Fruit fly (Drosophila melanogaster) whole organism, embryonic: ENCODE data around the gene CG8312.
A peak's percentile ranks its signal among the peaks of the same experiment; 100 is the strongest.

Experiments
- Awh ChIP-seq: fragments of 200-800 bp; sonication (Bioruptor generic); IDR thresholded peaks from 2 replicates; pipeline ENCODE4, ENCODE4 v1.3.6; 2022; ENCODE audit warnings: missing biosample characterization, missing genetic modification characterization
- BtbVII ChIP-seq: fragments of 200-800 bp; sonication (Bioruptor generic); optimal IDR thresholded peaks from 3 replicates; lab custom pipeline; 2017; ENCODE audit warnings: missing biosample characterization, mild to moderate bottlenecking, missing genetic modification characterization
- CG11560 ChIP-seq: fragments of 200-800 bp; sonication (Bioruptor generic); IDR thresholded peaks from 3 replicates; pipeline ENCODE4 v1.3.6; 2022; ENCODE audit warnings: missing biosample characterization, missing genetic modification characterization
- CG13424 ChIP-seq: fragments of 200-800 bp; sonication (Bioruptor generic); optimal IDR thresholded peaks from 2 replicates; lab custom pipeline; 2019; ENCODE audit warnings: missing biosample characterization, mild to moderate bottlenecking, missing genetic modification characterization, moderate library complexity
- CG13894 ChIP-seq: fragments of 200-800 bp; sonication (Bioruptor generic); optimal IDR thresholded peaks from 3 replicates; lab custom pipeline; 2018; ENCODE audit warnings: missing biosample characterization, mild to moderate bottlenecking, missing genetic modification characterization, moderate library complexity
- CG14050 ChIP-seq: fragments of 200-800 bp; sonication (Bioruptor generic); IDR thresholded peaks from 3 replicates; pipeline ENCODE4 v1.3.6; 2022; ENCODE audit warnings: missing biosample characterization, missing genetic modification characterization
- CG14667 ChIP-seq: fragments of 200-800 bp; sonication (Bioruptor generic); IDR thresholded peaks from 2 replicates; pipeline ENCODE4 v1.3.6; 2022; ENCODE audit warnings: missing biosample characterization, missing genetic modification characterization
- CG14710 ChIP-seq: fragments of 200-800 bp; sonication (Bioruptor generic); optimal IDR thresholded peaks from 3 replicates; lab custom pipeline; 2019; ENCODE audit warnings: missing biosample characterization, mild to moderate bottlenecking, missing genetic modification characterization, moderate library complexity
- CG18599 ChIP-seq: fragments of 200-800 bp; sonication (Bioruptor generic); optimal IDR thresholded peaks from 3 replicates; lab custom pipeline; 2017; ENCODE audit warnings: missing biosample characterization, missing genetic modification characterization, mild to moderate bottlenecking, moderate library complexity, missing genetic modification reagents
- CG2199 ChIP-seq: fragments of 200-800 bp; sonication (Bioruptor generic); IDR thresholded peaks from 3 replicates; pipeline ENCODE4 v1.3.6; 2022; ENCODE audit warnings: missing biosample characterization, missing genetic modification characterization
- CG6854 ChIP-seq: fragments of 200-800 bp; sonication (Bioruptor generic); optimal IDR thresholded peaks from 3 replicates; lab custom pipeline; 2017; ENCODE audit warnings: missing biosample characterization, mild to moderate bottlenecking, missing genetic modification characterization
- CG7271 ChIP-seq: fragments of 200-800 bp; sonication (Bioruptor generic); optimal IDR thresholded peaks from 2 replicates; lab custom pipeline; 2018; ENCODE audit warnings: missing biosample characterization, mild to moderate bottlenecking, missing genetic modification characterization, moderate library complexity
- CG7372 ChIP-seq: fragments of 200-800 bp; sonication (Bioruptor generic); IDR thresholded peaks from 2 replicates; pipeline ENCODE4 v1.3.6; 2022; ENCODE audit warnings: missing biosample characterization, missing genetic modification characterization
- CG7745 ChIP-seq: fragments of 200-800 bp; sonication (Bioruptor generic); optimal IDR thresholded peaks from 2 replicates; lab custom pipeline; 2018; ENCODE audit warnings: missing biosample characterization, mild to moderate bottlenecking, missing genetic modification characterization, moderate library complexity
- CG9437 ChIP-seq: fragments of 200-800 bp; sonication (Bioruptor generic); optimal IDR thresholded peaks from 2 replicates; lab custom pipeline; 2018; ENCODE audit warnings: missing biosample characterization, mild to moderate bottlenecking, missing genetic modification characterization
- CG9932 ChIP-seq: fragments of 200-800 bp; sonication (Bioruptor generic); IDR thresholded peaks from 2 replicates; pipeline ENCODE4 v1.3.6; 2022; ENCODE audit warnings: missing biosample characterization, missing genetic modification characterization
- Dp ChIP-seq: fragments of 200-800 bp; sonication (Bioruptor generic); optimal IDR thresholded peaks from 2 replicates; lab custom pipeline; 2018; ENCODE audit warnings: missing biosample characterization, mild to moderate bottlenecking, missing genetic modification characterization, moderate library complexity
- Ets65A ChIP-seq: fragments of 200-800 bp; sonication (Bioruptor generic); peaks from one replicate; lab custom pipeline; 2016; ENCODE audit warnings: missing biosample characterization, missing genetic modification characterization
- HmgD ChIP-seq: fragments of 200-800 bp; sonication (Bioruptor generic); optimal IDR thresholded peaks from 3 replicates; lab custom pipeline; 2016; ENCODE audit warnings: missing biosample characterization, missing genetic modification characterization
- HmgZ ChIP-seq: fragments of 200-800 bp; sonication (Bioruptor generic); optimal IDR thresholded peaks from 2 replicates; lab custom pipeline; 2018; ENCODE audit warnings: missing biosample characterization, mild to moderate bottlenecking, missing genetic modification characterization
- Max ChIP-seq: fragments of 200-800 bp; sonication (Bioruptor generic); optimal IDR thresholded peaks from 2 replicates; lab custom pipeline; 2016; ENCODE audit warnings: missing biosample characterization, mild to moderate bottlenecking, missing genetic modification characterization
- Sin3A ChIP-seq: fragments of >200 bp; optimal IDR thresholded peaks from 2 replicates; lab custom pipeline; 2018
- Six4 ChIP-seq: fragments of 200-800 bp; sonication (Bioruptor generic); optimal IDR thresholded peaks from 2 replicates; lab custom pipeline; 2016; ENCODE audit warnings: missing biosample characterization, missing genetic modification characterization
- Sox102F ChIP-seq: fragments of 200-800 bp; sonication (Bioruptor generic); optimal IDR thresholded peaks from 2 replicates; lab custom pipeline; 2018; ENCODE audit warnings: missing biosample characterization, mild to moderate bottlenecking, missing genetic modification characterization, moderate library complexity
- Sry-β ChIP-seq: fragments of 200-800 bp; sonication (Bioruptor generic); optimal IDR thresholded peaks from 2 replicates; lab custom pipeline; 2018; ENCODE audit warnings: missing biosample characterization, mild to moderate bottlenecking, missing genetic modification characterization, moderate library complexity
- ap ChIP-seq: fragments of 200-800 bp; sonication (Bioruptor generic); IDR thresholded peaks from 2 replicates; pipeline ENCODE4 v1.3.6; 2022; ENCODE audit warnings: missing biosample characterization, missing genetic modification characterization
- btn ChIP-seq: fragments of 200-800 bp; sonication (Bioruptor generic); optimal IDR thresholded peaks from 2 replicates; lab custom pipeline; 2016; ENCODE audit warnings: missing biosample characterization, missing genetic modification characterization
- ci ChIP-seq: fragments of 200-800 bp; sonication (Bioruptor generic); IDR thresholded peaks from 3 replicates; pipeline ENCODE4 v1.3.6; 2022; ENCODE audit warnings: missing biosample characterization, missing genetic modification characterization
- croc ChIP-seq: fragments of 200-800 bp; sonication (Bioruptor generic); conservative IDR thresholded peaks from 3 replicates; pipeline ENCODE4 v1.3.6; 2022; ENCODE audit warnings: missing biosample characterization, missing genetic modification characterization
- crol ChIP-seq: fragments of 200-800 bp; sonication (Bioruptor generic); IDR thresholded peaks from 2 replicates; pipeline ENCODE4 v1.3.6; 2022; ENCODE audit warnings: missing biosample characterization, missing genetic modification characterization
- da ChIP-seq: fragments of 200-800 bp; sonication (Bioruptor generic); optimal IDR thresholded peaks from 2 replicates; lab custom pipeline; 2016; ENCODE audit warnings: missing biosample characterization, missing genetic modification characterization
- dati ChIP-seq: fragments of 200-800 bp; sonication (Bioruptor generic); IDR thresholded peaks from 2 replicates; pipeline ENCODE4 v1.3.6; 2022; ENCODE audit warnings: missing biosample characterization, missing genetic modification characterization
- disco-r ChIP-seq: fragments of 200-800 bp; sonication (Bioruptor generic); optimal IDR thresholded peaks from 2 replicates; lab custom pipeline; 2016; ENCODE audit warnings: missing biosample characterization, missing genetic modification characterization
- esg ChIP-seq: fragments of 200-800 bp; sonication (Bioruptor generic); conservative IDR thresholded peaks from 2 replicates; pipeline ENCODE4 v1.3.6; 2022; ENCODE audit warnings: missing biosample characterization, missing genetic modification characterization
- gem ChIP-seq: fragments of 200-800 bp; sonication (Bioruptor generic); optimal IDR thresholded peaks from 2 replicates; lab custom pipeline; 2019; ENCODE audit warnings: missing biosample characterization, mild to moderate bottlenecking, missing genetic modification characterization, moderate library complexity
- hth ChIP-seq: fragments of >200 bp; optimal IDR thresholded peaks from 2 replicates; lab custom pipeline; 2017; ENCODE audit warnings: inconsistent platforms
- jing ChIP-seq: fragments of 200-800 bp; sonication (Bioruptor generic); optimal IDR thresholded peaks from 2 replicates; lab custom pipeline; 2018; ENCODE audit warnings: missing biosample characterization, mild to moderate bottlenecking, missing genetic modification characterization
- luna ChIP-seq: fragments of 200-800 bp; sonication (Bioruptor generic); optimal IDR thresholded peaks from 2 replicates; lab custom pipeline; 2016; ENCODE audit warnings: missing biosample characterization, missing genetic modification characterization
- mam ChIP-seq: fragments of 200-800 bp; sonication (Bioruptor generic); optimal IDR thresholded peaks from 3 replicates; lab custom pipeline; 2016; ENCODE audit warnings: missing biosample characterization, missing genetic modification characterization
- pan ChIP-seq, 4 experiments: fragments of >200 bp in 3 of 4; fragments of 200-800 bp in 1 of 4; sonication (Bioruptor generic) in 1 of 4; optimal IDR thresholded peaks in 3 of 4; IDR thresholded peaks in 1 of 4; 2 replicates each; pipeline versions ENCODE4 v1.3.6 to Lab custom; 2017 to 2022; ENCODE audit warnings: missing biosample characterization in 2 of 4, missing genetic modification characterization in 2 of 4, mixed read lengths in 1 of 4
- psq ChIP-seq: fragments of 200-800 bp; sonication (Bioruptor generic); optimal IDR thresholded peaks from 2 replicates; lab custom pipeline; 2017; ENCODE audit warnings: missing biosample characterization, missing genetic modification characterization
- pum ChIP-seq: fragments of 200-800 bp; sonication (Bioruptor generic); optimal IDR thresholded peaks from 2 replicates; lab custom pipeline; 2016; ENCODE audit warnings: missing biosample characterization, missing genetic modification characterization
- repo ChIP-seq: fragments of 200-800 bp; sonication (Bioruptor generic); optimal IDR thresholded peaks from 2 replicates; lab custom pipeline; 2016; ENCODE audit warnings: missing biosample characterization, missing genetic modification characterization
- run ChIP-seq: fragments of 200-800 bp; sonication (Bioruptor generic); optimal IDR thresholded peaks from 3 replicates; lab custom pipeline; 2018; ENCODE audit warnings: missing biosample characterization, mild to moderate bottlenecking, missing genetic modification characterization
- ssp ChIP-seq: fragments of 200-800 bp; sonication (Bioruptor generic); IDR thresholded peaks from 2 replicates; pipeline ENCODE4 v1.3.6; 2022; ENCODE audit warnings: missing biosample characterization, missing genetic modification characterization
- tgo ChIP-seq: fragments of 200-800 bp; sonication (Bioruptor generic); IDR thresholded peaks from 3 replicates; pipeline ENCODE4 v1.3.6; 2022; ENCODE audit warnings: missing biosample characterization, missing genetic modification characterization
- tin ChIP-seq: fragments of 200-800 bp; sonication (Bioruptor generic); optimal IDR thresholded peaks from 3 replicates; lab custom pipeline; 2016; ENCODE audit warnings: missing biosample characterization, missing genetic modification characterization
- unc-4 ChIP-seq: fragments of 200-800 bp; sonication (Bioruptor generic); IDR thresholded peaks from 2 replicates; pipeline ENCODE4 v1.3.6; 2022; ENCODE audit warnings: missing biosample characterization, missing genetic modification characterization; ENCODE audit not compliant: partially characterized antibody
- wek ChIP-seq: fragments of 200-800 bp; sonication (Bioruptor generic); optimal IDR thresholded peaks from 3 replicates; lab custom pipeline; 2018; ENCODE audit warnings: missing biosample characterization, mild to moderate bottlenecking, missing genetic modification characterization, moderate library complexity
- zen2 ChIP-seq: fragments of 200-800 bp; sonication (Bioruptor generic); IDR thresholded peaks from 3 replicates; pipeline ENCODE4 v1.3.6; 2022; ENCODE audit warnings: missing biosample characterization, missing genetic modification characterization; ENCODE audit not compliant: partially characterized antibody

CG8312 gene

DNA sequence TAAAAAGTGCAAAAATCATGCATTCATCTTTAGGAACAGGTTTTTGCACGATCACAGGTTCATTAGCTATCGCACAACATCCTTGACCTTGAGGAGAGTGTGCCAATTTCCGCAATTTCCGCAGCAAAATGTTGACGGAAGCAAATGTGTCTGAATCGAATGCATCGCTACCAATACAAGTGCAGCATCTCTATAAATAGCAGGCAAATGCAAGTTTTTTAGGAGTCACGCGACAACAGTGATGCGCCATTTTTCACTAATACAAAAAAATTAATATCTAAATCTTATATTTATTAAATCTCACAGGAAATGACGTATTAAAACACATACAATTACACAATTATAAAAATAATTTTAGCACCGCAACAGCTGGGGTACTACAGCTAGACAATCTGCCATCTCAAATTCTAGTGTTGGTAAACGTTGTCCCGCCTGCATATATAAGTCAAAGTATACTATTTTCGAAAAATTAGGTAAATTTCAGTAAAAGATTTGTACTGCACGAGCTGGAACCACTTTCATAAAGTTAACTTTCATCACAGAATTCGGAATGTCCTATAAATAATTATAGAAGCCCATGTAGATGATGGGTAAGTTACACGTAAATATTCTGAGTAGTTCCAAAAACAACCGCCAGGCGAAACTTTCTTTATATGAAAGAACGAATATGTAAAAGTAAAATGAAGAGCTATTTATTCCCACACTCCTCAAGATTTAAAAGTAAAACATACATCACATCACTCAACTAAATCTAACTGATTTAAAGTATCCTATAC, 17.1 kb upstream of the CG8312 start, which contains the start of gene CG9399 (continued):
- TF ChIP-seq hth (lab: Kevin White, UChicago): no peak
- peak; percentile 84 for TF ChIP-seq repo (GFP tag; lab: Kevin White, UChicago)
- peak; percentile 95 for TF ChIP-seq Six4 (GFP tag; lab: Kevin White, UChicago)
- peak; percentile 65 for TF ChIP-seq btn (GFP tag; lab: Kevin White, UChicago)
- TF ChIP-seq pum (GFP tag; lab: Kevin White, UChicago): peak; percentile 91
- peak; percentile 77 for TF ChIP-seq crol
- TF ChIP-seq CG18599 (GFP tag; lab: Kevin White, UChicago): peak; percentile 96
- peak; percentile 84 for TF ChIP-seq disco-r (GFP tag; lab: Kevin White, UChicago)
- peak; percentile 94 for TF ChIP-seq CG9437 (GFP tag; lab: Kevin White, UChicago)
- peak; percentile 98 for TF ChIP-seq ap
- TF ChIP-seq mam (GFP tag; lab: Kevin White, UChicago): peak; percentile 92
- peak; percentile 93 for TF ChIP-seq ssp (GFP tag; lab: Robert Waterston, UW)
- peak; percentile 98 for TF ChIP-seq Awh (GFP tag; lab: Robert Waterston, UW)
- TF ChIP-seq Sry-β (GFP tag; lab: Kevin White, UChicago): peak; percentile 97
- peak; percentile 96 for TF ChIP-seq CG2199 (GFP tag; lab: Robert Waterston, UW)
- TF ChIP-seq Ets65A (GFP tag; lab: Kevin White, UChicago): peak; percentile 99
- peak; percentile 97 for TF ChIP-seq HmgZ (tag; lab: Kevin White, UChicago)
- peak; percentile 90 for TF ChIP-seq CG6854 (GFP tag; lab: Kevin White, UChicago)
- peak; percentile 98 for TF ChIP-seq tgo (GFP tag; lab: Robert Waterston, UW)
- peak; percentile 95 for TF ChIP-seq jing (GFP tag; lab: Kevin White, UChicago)
- TF ChIP-seq CG13894: peak; percentile 91
- peak; percentile 93 for TF ChIP-seq psq (GFP tag; lab: Kevin White, UChicago)
- TF ChIP-seq Dp (GFP tag; lab: Kevin White, UChicago): peak; percentile 42
- peak; percentile 96 for TF ChIP-seq dati (GFP tag; lab: Robert Waterston, UW)
- peak; percentile 87 for TF ChIP-seq CG11560 (tag; lab: Robert Waterston, UW)
- TF ChIP-seq da (GFP tag; lab: Kevin White, UChicago): peak; percentile 86
- peak; percentile 93 for TF ChIP-seq BtbVII
- peak; percentile 93 for TF ChIP-seq CG7271 (tag; lab: Kevin White, UChicago)
- peak; percentile 98 for TF ChIP-seq CG9932 (GFP tag; lab: Robert Waterston, UW)
- TF ChIP-seq luna (GFP tag; lab: Kevin White, UChicago): peak; percentile 77
- peak; percentile 98 for TF ChIP-seq tin
- TF ChIP-seq pan (optimal IDR thresholded peaks at IDR 0.05; lab: Kevin White, UChicago): no peak
- TF ChIP-seq pan (GFP tag; optimal IDR thresholded peaks at IDR 0.05 in 1 of 2, IDR thresholded peaks at IDR 0.05 in 1 of 2): peak in 1 of 2 experiments; percentile 99
- peak; percentile 95 for TF ChIP-seq croc
- TF ChIP-seq wek (GFP tag; lab: Kevin White, UChicago): peak; percentile 77
- peak; percentile 98 for TF ChIP-seq esg (GFP tag; lab: Robert Waterston, UW)
- TF ChIP-seq run: peak; percentile 94
- TF ChIP-seq unc-4 (GFP tag; lab: Robert Waterston, UW): no peak
- peak; percentile 89 for TF ChIP-seq CG7745 (tag; lab: Kevin White, UChicago)
- TF ChIP-seq HmgD (GFP tag; lab: Kevin White, UChicago): peak; percentile 30
- peak; percentile 99 for TF ChIP-seq ci
- peak; percentile 97 for TF ChIP-seq CG14710
- TF ChIP-seq Max (GFP tag; lab: Kevin White, UChicago): peak; percentile 97
- peak; percentile 97 for TF ChIP-seq CG7372 (GFP tag; lab: Robert Waterston, UW)
- peak; percentile 98 for TF ChIP-seq CG14667 (GFP tag; lab: Robert Waterston, UW)
- peak; percentile 99 for TF ChIP-seq gem (tag; lab: Kevin White, UChicago)
- no peak for TF ChIP-seq Sin3A (lab: Kevin White, UChicago)
- peak; percentile 97 for TF ChIP-seq CG14050 (GFP tag; lab: Robert Waterston, UW)
- TF ChIP-seq CG13424 (tag; lab: Kevin White, UChicago): peak; percentile 97
- TF ChIP-seq zen2 (GFP tag; lab: Robert Waterston, UW): no peak
- TF ChIP-seq Sox102F (GFP tag; lab: Kevin White, UChicago): peak; percentile 99
